Worm (Caenorhabditis elegans): Measurements from ENCODE around the gene C45B11.9.

The C45B11.9 gene

DNA sequence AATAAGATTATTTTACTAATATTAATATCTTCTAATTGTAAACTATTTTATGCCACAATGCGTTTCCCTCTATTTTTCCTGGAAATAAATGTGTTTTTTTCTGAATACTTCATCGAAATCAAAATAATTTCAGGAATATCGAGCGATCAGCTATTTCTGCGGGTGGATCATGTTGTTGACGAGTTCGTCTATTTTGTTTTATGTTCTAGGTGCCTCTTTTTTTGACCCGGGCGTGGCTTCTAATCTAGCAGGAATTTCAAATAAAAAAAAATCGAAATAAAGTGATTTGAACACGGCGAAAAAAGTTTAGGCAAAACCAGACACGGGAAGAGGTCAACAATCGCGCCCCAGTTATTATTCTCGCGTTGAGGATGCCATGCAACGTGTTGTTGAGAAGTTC lies 11.8 kb downstream of the C45B11.9 start, which contains the start of gene T04C12.33:
Gene T04C12.33, plus strand, starts transcription at position 301 of the 400 bp plus-strand sequence.
- TF ChIP-seq F57A8.1 (GFP tag; optimal IDR thresholded peaks at IDR 0.05) (no peak), bed-1 (GFP tag; IDR thresholded peaks at IDR 0.05) (no peak), repo-1 (tag; optimal IDR thresholded peaks at IDR 0.05) (no peak), madf-3 (GFP tag; IDR thresholded peaks at IDR 0.05) (no peak), K12H6.12 (tag; optimal IDR thresholded peaks at IDR 0.05) (no peak), atf-7 (tag; optimal IDR thresholded peaks at IDR 0.05) (no peak), nhr-27 (tag; optimal IDR thresholded peaks at IDR 0.05) (no peak), nfya-2 (GFP tag; IDR thresholded peaks at IDR 0.05) (no peak), F39B2.1 (GFP tag; IDR thresholded peaks at IDR 0.05) (no peak), fkh-3 (tag; optimal IDR thresholded peaks at IDR 0.05) (no peak), dpl-1 (GFP tag; optimal IDR thresholded peaks at IDR 0.05) (no peak), athp-1 (tag; optimal IDR thresholded peaks at IDR 0.05) (no peak)

DNA sequence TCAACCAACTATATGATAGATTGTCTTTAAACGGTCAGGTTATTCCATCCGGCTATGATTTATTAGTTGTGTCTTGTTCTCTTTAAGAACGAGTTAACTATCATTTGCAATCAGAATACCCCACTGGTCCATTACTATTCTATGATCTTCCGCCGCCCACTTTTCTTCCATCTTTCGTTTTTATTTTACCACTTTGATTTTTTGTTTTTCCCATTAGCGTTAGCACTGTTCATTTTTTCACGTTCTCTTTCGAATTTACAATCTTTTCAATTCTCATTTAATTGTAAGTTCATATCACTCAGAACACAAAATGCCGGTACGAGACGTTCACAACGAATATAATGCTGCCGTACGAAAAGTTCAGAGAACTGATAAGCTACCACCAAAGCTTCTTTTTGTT lies 13.7 kb downstream of the C45B11.9 start, which contains the start of gene T04C12.7:
Gene T04C12.7, plus strand, starts transcription at position 301 of the 400 bp plus-strand sequence.
- TF ChIP-seq xnd-1 (tag; optimal IDR thresholded peaks at IDR 0.05) (no peak), ceh-58 (GFP tag; IDR thresholded peaks at IDR 0.05) (no peak), D2030.7 (GFP tag; IDR thresholded peaks at IDR 0.05) (no peak), rcor-1 (GFP tag; IDR thresholded peaks at IDR 0.05) (no peak), hlh-12 (tag; optimal IDR thresholded peaks at IDR 0.05) (no peak), lin-40 (tag; optimal IDR thresholded peaks at IDR 0.05) (no peak), F23B12.7 (tag; optimal IDR thresholded peaks at IDR 0.05; ENCODE audit: insufficient read depth) (no peak), efl-1 (GFP tag; optimal IDR thresholded peaks at IDR 0.05) (no peak), let-526 (GFP tag; IDR thresholded peaks at IDR 0.05) (no peak), rpc-1 (optimal IDR thresholded peaks at IDR 0.05) (no peak), rpc-1 (tag; optimal IDR thresholded peaks at IDR 0.05) (no peak), tlf-1 (GFP tag; optimal IDR thresholded peaks at IDR 0.05) (no peak), bed-1 (GFP tag; IDR thresholded peaks at IDR 0.05) (no peak), snpc-3.4 (tag; optimal IDR thresholded peaks at IDR 0.05) (no peak), madf-8 (GFP tag; conservative IDR thresholded peaks at IDR 0.05) (no peak), ztf-6 (GFP tag; IDR thresholded peaks at IDR 0.05) (no peak)

DNA sequence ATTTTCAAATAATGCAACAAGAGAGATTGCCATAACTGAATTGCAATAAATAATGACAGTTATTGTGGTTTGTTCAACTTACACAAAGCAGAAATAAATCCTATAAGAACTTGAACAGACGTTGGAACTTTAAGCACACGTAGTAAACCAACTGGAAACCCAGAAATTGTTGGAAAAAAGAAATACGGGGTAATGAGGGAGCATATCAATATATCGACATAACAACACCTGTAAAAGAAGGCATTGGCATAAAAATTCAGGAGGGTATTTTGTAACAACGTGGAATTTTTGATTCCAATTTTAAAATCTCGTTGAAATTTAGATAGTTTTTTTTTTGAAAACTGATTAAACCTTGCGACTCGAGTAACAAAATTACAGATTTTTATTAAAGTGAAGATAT lies 16.4 kb downstream of the C45B11.9 start:
- TF ChIP-seq sptf-2 (GFP tag; optimal IDR thresholded peaks at IDR 0.05) (no peak), F57C9.4 (tag; optimal IDR thresholded peaks at IDR 0.05) (no peak), cebp-1 (GFP tag; IDR thresholded peaks at IDR 0.05) (no peak), cebp-1 (tag; optimal IDR thresholded peaks at IDR 0.05) (no peak), nfya-1 (tag; optimal IDR thresholded peaks at IDR 0.05; ENCODE audit: borderline replicate concordance, insufficient read depth) (no peak), ceh-40 (GFP tag; IDR thresholded peaks at IDR 0.05) (no peak), let-526 (GFP tag; IDR thresholded peaks at IDR 0.05) (no peak), chd-7 (tag; optimal IDR thresholded peaks at IDR 0.05) (no peak), fkh-3 (tag; optimal IDR thresholded peaks at IDR 0.05) (no peak), gei-17 (GFP tag; optimal IDR thresholded peaks at IDR 0.05) (no peak), F37B4.10 (GFP tag; IDR thresholded peaks at IDR 0.05) (no peak), tlf-1 (GFP tag; optimal IDR thresholded peaks at IDR 0.05) (no peak), mel-28 (tag; optimal IDR thresholded peaks at IDR 0.05; ENCODE audit: borderline replicate concordance) (no peak), sea-2 (GFP tag; IDR thresholded peaks at IDR 0.05) (no peak), atf-7 (tag; optimal IDR thresholded peaks at IDR 0.05) (no peak), lag-1 (GFP tag; IDR thresholded peaks at IDR 0.05) (no peak), snpc-1.3 (tag; optimal IDR thresholded peaks at IDR 0.05; ENCODE audit: insufficient read depth) (no peak)
